Fruit fly (Drosophila melanogaster) whole organism, embryonic: Measurements from ENCODE around the gene Rgl.

Experiments used
- Bdp1 ChIP-seq: fragments of 200-800 bp; sonication (Bioruptor generic); optimal IDR thresholded peaks from 3 replicates; lab custom pipeline; 2016; ENCODE audit warnings: missing biosample characterization, missing genetic modification characterization
- BtbVII ChIP-seq: fragments of 200-800 bp; sonication (Bioruptor generic); optimal IDR thresholded peaks from 3 replicates; lab custom pipeline; 2017; ENCODE audit warnings: missing biosample characterization, mild to moderate bottlenecking, missing genetic modification characterization
- CG12744 ChIP-seq: fragments of 200-800 bp; sonication (Bioruptor generic); optimal IDR thresholded peaks from 2 replicates; lab custom pipeline; 2016; ENCODE audit warnings: missing biosample characterization, missing genetic modification characterization
- CG13296 ChIP-seq: fragments of 200-800 bp; sonication (Bioruptor generic); optimal IDR thresholded peaks from 3 replicates; lab custom pipeline; 2018; ENCODE audit warnings: missing biosample characterization, mild to moderate bottlenecking, missing genetic modification characterization
- CG15011 ChIP-seq: fragments of 200-800 bp; sonication (Bioruptor generic); optimal IDR thresholded peaks from 3 replicates; lab custom pipeline; 2018; ENCODE audit warnings: missing biosample characterization, mild to moderate bottlenecking, missing genetic modification characterization
- CG18011 ChIP-seq: fragments of 200-800 bp; sonication (Bioruptor generic); optimal IDR thresholded peaks from 2 replicates; lab custom pipeline; 2017; ENCODE audit warnings: missing biosample characterization, missing genetic modification characterization, mild to moderate bottlenecking, moderate library complexity, missing genotype
- CG3065 ChIP-seq: fragments of 200-800 bp; sonication (Bioruptor generic); optimal IDR thresholded peaks from 2 replicates; lab custom pipeline; 2016; ENCODE audit warnings: missing biosample characterization, missing genetic modification characterization
- CG3163 ChIP-seq: fragments of 200-800 bp; sonication (Bioruptor generic); optimal IDR thresholded peaks from 3 replicates; lab custom pipeline; 2016; ENCODE audit warnings: missing biosample characterization, missing genetic modification characterization
- CG34376 ChIP-seq: fragments of 200-800 bp; sonication (Bioruptor generic); optimal IDR thresholded peaks from 2 replicates; lab custom pipeline; 2018; ENCODE audit warnings: missing biosample characterization, mild to moderate bottlenecking, missing genetic modification characterization
- CG3847 ChIP-seq: fragments of 200-800 bp; sonication (Bioruptor generic); IDR thresholded peaks from 2 replicates; pipeline ENCODE4 v1.3.6; 2022; ENCODE audit warnings: missing biosample characterization, missing genetic modification characterization
- CG4282 ChIP-seq: fragments of 200-800 bp; sonication (Bioruptor generic); optimal IDR thresholded peaks from 2 replicates; lab custom pipeline; 2016; ENCODE audit warnings: missing biosample characterization, missing genetic modification characterization
- CG4360 ChIP-seq: fragments of 200-800 bp; sonication (Bioruptor generic); IDR thresholded peaks from 2 replicates; pipeline ENCODE4 v1.3.6; 2022; ENCODE audit warnings: missing biosample characterization, missing genetic modification characterization
- CG4820 ChIP-seq: fragments of 200-800 bp; sonication (Bioruptor generic); optimal IDR thresholded peaks from 3 replicates; lab custom pipeline; 2016; ENCODE audit warnings: missing biosample characterization, missing genetic modification characterization
- CG5180 ChIP-seq: fragments of 200-800 bp; sonication (Bioruptor generic); optimal IDR thresholded peaks from 3 replicates; lab custom pipeline; 2017; ENCODE audit warnings: missing biosample characterization, missing genetic modification characterization, mild to moderate bottlenecking, moderate library complexity, missing genetic modification reagents
- CG7357 ChIP-seq: fragments of 200-800 bp; sonication (Bioruptor generic); IDR thresholded peaks from 3 replicates; pipeline ENCODE4 v1.3.6; 2022; ENCODE audit warnings: missing biosample characterization, missing genetic modification characterization
- CG7786 ChIP-seq: fragments of 200-800 bp; sonication (Bioruptor generic); optimal IDR thresholded peaks from 2 replicates; lab custom pipeline; 2016; ENCODE audit warnings: missing biosample characterization, missing genetic modification characterization
- CG7987 ChIP-seq: fragments of 200-800 bp; sonication (Bioruptor generic); optimal IDR thresholded peaks from 2 replicates; lab custom pipeline; 2018; ENCODE audit warnings: missing biosample characterization, mild to moderate bottlenecking, missing genetic modification characterization, moderate library complexity
- CG9876 ChIP-seq: fragments of 200-800 bp; sonication (Bioruptor generic); optimal IDR thresholded peaks from 2 replicates; lab custom pipeline; 2016; ENCODE audit warnings: missing biosample characterization, missing genetic modification characterization
- CTCF ChIP-seq: fragments of 200-800 bp; sonication (Bioruptor generic); optimal IDR thresholded peaks from 2 replicates; lab custom pipeline; 2017; ENCODE audit warnings: missing biosample characterization, mild to moderate bottlenecking, missing genetic modification characterization, moderate library complexity
- Deaf1 ChIP-seq: fragments of 200-800 bp; optimal IDR thresholded peaks from 3 replicates; lab custom pipeline; 2019; ENCODE audit warnings: missing biosample characterization, mild to moderate bottlenecking, missing genetic modification characterization, moderate library complexity
- Drgx ChIP-seq: fragments of 200-800 bp; sonication (Bioruptor generic); IDR thresholded peaks from 2 replicates; pipeline ENCODE4 v1.3.6; 2022; ENCODE audit warnings: missing biosample characterization, missing genetic modification characterization
- E2f1 ChIP-seq: fragments of 200-800 bp; sonication (Bioruptor generic); IDR thresholded peaks from 2 replicates; pipeline ENCODE4 v1.3.6; 2022; ENCODE audit warnings: missing biosample characterization, missing genetic modification characterization
- Eip74EF ChIP-seq, 2 experiments: fragments of 200-800 bp in 1 of 2; fragments of >200 bp in 1 of 2; sonication (Bioruptor generic) in 1 of 2; optimal IDR thresholded peaks; 2 replicates each; lab custom pipeline; 2017 to 2019; ENCODE audit warnings: missing biosample characterization in 2 of 2, missing genetic modification characterization in 2 of 2, mild to moderate bottlenecking in 1 of 2, moderate library complexity in 1 of 2
- HHEX ChIP-seq: fragments of 200-800 bp; sonication (Bioruptor generic); optimal IDR thresholded peaks from 3 replicates; lab custom pipeline; 2017; ENCODE audit warnings: missing biosample characterization, mild to moderate bottlenecking, missing genetic modification characterization, missing genetic modification reagents
- Hr78 ChIP-seq, 2 experiments: fragments of 200-800 bp in 1 of 2; fragments of >200 bp in 1 of 2; sonication (Bioruptor generic) in 1 of 2; optimal IDR thresholded peaks; 2 replicates each; lab custom pipeline; 2017 to 2019; ENCODE audit warnings: missing biosample characterization in 2 of 2, missing genetic modification characterization in 2 of 2, mild to moderate bottlenecking in 1 of 2, moderate library complexity in 1 of 2
- Lhr ChIP-seq: fragments of 200-800 bp; sonication (Bioruptor generic); optimal IDR thresholded peaks from 3 replicates; lab custom pipeline; 2017; ENCODE audit warnings: mild to moderate bottlenecking, missing biosample characterization, missing genetic modification reagents, missing genetic modification characterization
- Med ChIP-seq: fragments of 200-800 bp; sonication (Bioruptor generic); peaks from one replicate; lab custom pipeline; 2016; ENCODE audit warnings: missing biosample characterization, missing genetic modification characterization, mild to moderate bottlenecking, inconsistent platforms, moderate library complexity
- Pdp1 ChIP-seq, 2 experiments: fragments of 200-800 bp; sonication (Bioruptor generic); optimal IDR thresholded peaks; 3 replicates each; lab custom pipeline; 2016; ENCODE audit warnings: missing biosample characterization in 2 of 2, missing genetic modification characterization in 2 of 2, mild to moderate bottlenecking in 1 of 2, moderate library complexity in 1 of 2
- Trl ChIP-seq, 3 experiments: fragments of >200 bp in 2 of 3; fragments of 200-800 bp in 1 of 3; sonication (Bioruptor generic) in 1 of 3; optimal IDR thresholded peaks; 2 replicates in 1 of 3; 3 replicates in 2 of 3; lab custom pipeline; 2016 to 2017; ENCODE audit warnings: missing biosample characterization in 1 of 3, missing genetic modification characterization in 1 of 3
- ab ChIP-seq: fragments of 200-800 bp; sonication (Bioruptor generic); optimal IDR thresholded peaks from 2 replicates; lab custom pipeline; 2016; ENCODE audit warnings: missing biosample characterization, missing genetic modification characterization
- ac ChIP-seq: fragments of 200-800 bp; sonication (Bioruptor generic); optimal IDR thresholded peaks from 3 replicates; lab custom pipeline; 2017; ENCODE audit warnings: missing biosample characterization, mild to moderate bottlenecking, missing genetic modification characterization
- bsh ChIP-seq, 2 experiments: fragments of 200-800 bp; sonication (Bioruptor generic); optimal IDR thresholded peaks; 2 replicates each; lab custom pipeline; 2017 to 2018; ENCODE audit warnings: mild to moderate bottlenecking in 2 of 2, missing biosample characterization in 2 of 2, missing genetic modification characterization in 2 of 2, moderate library complexity in 1 of 2
- chinmo ChIP-seq: fragments of 200-800 bp; sonication (Bioruptor generic); IDR thresholded peaks from 4 replicates; pipeline ENCODE4 v1.3.6; 2022; ENCODE audit warnings: missing biosample characterization, missing genetic modification characterization; ENCODE audit not compliant: partially characterized antibody
- klu ChIP-seq: fragments of 200-800 bp; sonication (Bioruptor generic); IDR thresholded peaks from 2 replicates; pipeline ENCODE4 v1.3.6; 2022; ENCODE audit warnings: missing biosample characterization, missing genetic modification characterization
- kni ChIP-seq: fragments of 200-800 bp; sonication (Bioruptor generic); optimal IDR thresholded peaks from 3 replicates; lab custom pipeline; 2017; ENCODE audit warnings: mild to moderate bottlenecking, missing biosample characterization, missing genetic modification reagents, missing genetic modification characterization
- nom ChIP-seq: fragments of 200-800 bp; sonication (Bioruptor generic); optimal IDR thresholded peaks from 2 replicates; lab custom pipeline; 2017; ENCODE audit warnings: missing biosample characterization, missing genetic modification characterization, mild to moderate bottlenecking, moderate library complexity, missing genetic modification reagents
- peb ChIP-seq: fragments of 200-800 bp; sonication (Bioruptor generic); IDR thresholded peaks from 2 replicates; pipeline ENCODE4 v1.3.6; 2022; ENCODE audit warnings: missing biosample characterization, missing genetic modification characterization
- pros ChIP-seq: fragments of 200-800 bp; sonication (Bioruptor generic); optimal IDR thresholded peaks from 3 replicates; lab custom pipeline; 2019; ENCODE audit warnings: missing biosample characterization, mild to moderate bottlenecking, missing genetic modification characterization, moderate library complexity
- psq ChIP-seq: fragments of 200-800 bp; sonication (Bioruptor generic); optimal IDR thresholded peaks from 2 replicates; lab custom pipeline; 2017; ENCODE audit warnings: missing biosample characterization, missing genetic modification characterization
- pum ChIP-seq: fragments of 200-800 bp; sonication (Bioruptor generic); optimal IDR thresholded peaks from 2 replicates; lab custom pipeline; 2016; ENCODE audit warnings: missing biosample characterization, missing genetic modification characterization
- sens ChIP-seq: fragments of 200-800 bp; sonication (Bioruptor generic); peaks from one replicate; lab custom pipeline; 2016; ENCODE audit warnings: missing biosample characterization, missing genetic modification characterization
- so ChIP-seq: fragments of 200-800 bp; sonication (Bioruptor generic); IDR thresholded peaks from 3 replicates; pipeline ENCODE4 v1.3.6; 2022; ENCODE audit warnings: missing biosample characterization, missing genetic modification characterization
- stc ChIP-seq: fragments of 200-800 bp; sonication (Bioruptor generic); IDR thresholded peaks from 2 replicates; pipeline ENCODE4 v1.3.6; 2022; ENCODE audit warnings: missing biosample characterization, missing genetic modification characterization
- tin ChIP-seq: fragments of 200-800 bp; sonication (Bioruptor generic); optimal IDR thresholded peaks from 3 replicates; lab custom pipeline; 2016; ENCODE audit warnings: missing biosample characterization, missing genetic modification characterization
- tna ChIP-seq: fragments of 200-800 bp; sonication (Bioruptor generic); IDR thresholded peaks from 2 replicates; pipeline ENCODE4 v1.3.6; 2022; ENCODE audit warnings: missing biosample characterization, missing genetic modification characterization; ENCODE audit not compliant: partially characterized antibody
- wdn ChIP-seq: fragments of 200-800 bp; sonication (Bioruptor generic); IDR thresholded peaks from 2 replicates; pipeline ENCODE4 v1.3.6; 2022; ENCODE audit warnings: missing biosample characterization, missing genetic modification characterization
- zen2 ChIP-seq: fragments of 200-800 bp; sonication (Bioruptor generic); IDR thresholded peaks from 3 replicates; pipeline ENCODE4 v1.3.6; 2022; ENCODE audit warnings: missing biosample characterization, missing genetic modification characterization; ENCODE audit not compliant: partially characterized antibody

Rgl gene

dm6 chr3L:13938470-13939150 is 13.5 kb upstream of the Rgl start (continued):
- peak; percentile 89 for TF ChIP-seq CG15011 (GFP tag; lab: Kevin White, UChicago)
- peak; percentile 61; the same call in 1 of the 2 replicates for TF ChIP-seq E2f1
- TF ChIP-seq tna (GFP tag; lab: Robert Waterston, UW) = no peak
- TF ChIP-seq CG4282 = peak; percentile 84
- TF ChIP-seq ac = peak; percentile 42
- peak; percentile 41 for TF ChIP-seq CG7987
- peak; percentile 63 for TF ChIP-seq peb (GFP tag; lab: Robert Waterston, UW)
- peak; percentile 43 for TF ChIP-seq psq (GFP tag; lab: Kevin White, UChicago)
- TF ChIP-seq BtbVII = peak; percentile 85
- peak; percentile 68 for TF ChIP-seq stc (GFP tag; lab: Robert Waterston, UW)
- TF ChIP-seq CG9876 (GFP tag; lab: Kevin White, UChicago) = peak; percentile 66
- TF ChIP-seq Pdp1 (GFP tag; optimal IDR thresholded peaks at IDR 0.05; lab: Kevin White, UChicago) = peak; percentile 80 to 90
- peak; percentile 75 for TF ChIP-seq Lhr
- TF ChIP-seq CG12744 (GFP tag; lab: Kevin White, UChicago) = peak; percentile 81
- TF ChIP-seq CG7786 = peak; percentile 88
- TF ChIP-seq Eip74EF (GFP tag; optimal IDR thresholded peaks at IDR 0.05; lab: Kevin White, UChicago) = peak in 1 of 2 experiments; percentile 73
- peak; percentile 90 for TF ChIP-seq tin (GFP tag; lab: Kevin White, UChicago)
- TF ChIP-seq pum (GFP tag; lab: Kevin White, UChicago) = peak; percentile 86

dm6 chr3L:13936771-13937170 is 11.6 kb upstream of the Rgl start:
- no peak for TF ChIP-seq Bdp1 (GFP tag; lab: Kevin White, UChicago)
- TF ChIP-seq Drgx (GFP tag; lab: Robert Waterston, UW) = peak; percentile 53; the same call in 1 of the 2 replicates
- TF ChIP-seq klu = no peak
- TF ChIP-seq chinmo (GFP tag; lab: Robert Waterston, UW) = 0 out of 4 replicates have a peak, but pooled peaks have one; percentile 56
- no peak for TF ChIP-seq CG13296
- no peak for TF ChIP-seq CTCF (GFP tag; lab: Kevin White, UChicago)
- TF ChIP-seq CG18011 = no peak
- no peak for TF ChIP-seq CG3847 (GFP tag; lab: Robert Waterston, UW)
- TF ChIP-seq zen2 (GFP tag; lab: Robert Waterston, UW) = no peak

- peak in 1 of 2 experiments; percentile 49 for TF ChIP-seq Hr78 (GFP tag; optimal IDR thresholded peaks at IDR 0.05; lab: Kevin White, UChicago)
- TF ChIP-seq Deaf1 = peak; percentile 57
- peak; percentile 45; the same call in 1 of the 3 replicates for TF ChIP-seq so
- TF ChIP-seq CG34376 (GFP tag; lab: Kevin White, UChicago) = peak; percentile 16
- no peak for TF ChIP-seq CG7357 (GFP tag; lab: Robert Waterston, UW)
- peak in 1 of 2 experiments; percentile 23 for TF ChIP-seq bsh (GFP tag; optimal IDR thresholded peaks at IDR 0.05; lab: Kevin White, UChicago)
- TF ChIP-seq kni (GFP tag; lab: Kevin White, UChicago) = peak; percentile 5
- peak; percentile 96 for TF ChIP-seq CG3163 (GFP tag; lab: Kevin White, UChicago)
- TF ChIP-seq ab (GFP tag; lab: Kevin White, UChicago) = no peak
- peak; percentile 39 for TF ChIP-seq nom (GFP tag; lab: Kevin White, UChicago)
- no peak for TF ChIP-seq CG3065 (GFP tag; lab: Kevin White, UChicago)
- peak; percentile 79 for TF ChIP-seq CG5180 (GFP tag; lab: Kevin White, UChicago)
- peak; percentile 68 for TF ChIP-seq CG4360
- peak; percentile 16 for TF ChIP-seq pros (GFP tag; lab: Kevin White, UChicago)
- TF ChIP-seq CG13296 = peak; percentile 34
- 0 out of 2 replicates have a peak, but pooled peaks have one; percentile 18 for TF ChIP-seq wdn
- peak; percentile 51 to 56 for TF ChIP-seq Trl (optimal IDR thresholded peaks at IDR 0.05; lab: Kevin White, UChicago)
- no peak for TF ChIP-seq Trl (GFP tag; optimal IDR thresholded peaks at IDR 0.05; lab: Kevin White, UChicago)
- no peak for TF ChIP-seq CG4820
- TF ChIP-seq Med (GFP tag; lab: Kevin White, UChicago) = peak; percentile 43
- peak; percentile 57 for TF ChIP-seq sens (GFP tag; lab: Kevin White, UChicago)
- peak; percentile 20 for TF ChIP-seq HHEX
Measured at dm6 chr3L:13934902-13935301, 9.8 kb upstream of the Rgl start.
